Worm (Caenorhabditis elegans): ENCODE results near the gene clec-117.

- TF ChIP-seq med-1 (GFP tag; optimal IDR thresholded peaks at IDR 0.05; ENCODE audit: insufficient read depth) (no peak), T22C8.4 (GFP tag; IDR thresholded peaks at IDR 0.05) (no peak), flt-1 (GFP tag; IDR thresholded peaks at IDR 0.05) (no peak), ztf-23 (GFP tag; IDR thresholded peaks at IDR 0.05) (no peak), cog-1 (tag; optimal IDR thresholded peaks at IDR 0.05) (no peak), klf-2 (GFP tag; conservative IDR thresholded peaks at IDR 0.05) (no peak), ref-1 (GFP tag; conservative IDR thresholded peaks at IDR 0.05) (no peak)
These were observed 22.9 kb downstream of the clec-117 start, which contains the start of gene B0432.7 for ce11 chrII:273872-274271.

Data from whole organism, midembryonic.